Fruit fly (Drosophila melanogaster) whole organism, embryonic: ENCODE measurements around the gene IntS6.

Experiments
- Atf3 ChIP-seq: fragments of 200-800 bp; sonication (Bioruptor generic); optimal IDR thresholded peaks from 3 replicates; lab custom pipeline; 2016; ENCODE audit warnings: missing biosample characterization, missing genetic modification characterization
- Bdp1 ChIP-seq: fragments of 200-800 bp; sonication (Bioruptor generic); optimal IDR thresholded peaks from 3 replicates; lab custom pipeline; 2016; ENCODE audit warnings: missing biosample characterization, missing genetic modification characterization
- Blimp-1 ChIP-seq: fragments of 200-800 bp; sonication (Bioruptor generic); optimal IDR thresholded peaks from 3 replicates; lab custom pipeline; 2018; ENCODE audit warnings: missing biosample characterization, missing genetic modification characterization, mild to moderate bottlenecking, moderate library complexity, missing genetic modification reagents
- Bteb2 ChIP-seq: fragments of 200-800 bp; sonication (Bioruptor generic); optimal IDR thresholded peaks from 2 replicates; lab custom pipeline; 2016; ENCODE audit warnings: missing biosample characterization, missing genetic modification characterization
- CG10321 ChIP-seq: fragments of 200-800 bp; sonication (Bioruptor generic); IDR thresholded peaks from 2 replicates; pipeline ENCODE4 v1.3.6; 2022; ENCODE audit warnings: missing biosample characterization, missing genetic modification characterization
- CG10565 ChIP-seq: fragments of 200-800 bp; sonication (Bioruptor generic); optimal IDR thresholded peaks from 3 replicates; lab custom pipeline; 2016; ENCODE audit warnings: missing biosample characterization, mild to moderate bottlenecking, missing genetic modification characterization
- CG12071 ChIP-seq: fragments of 200-800 bp; sonication (Bioruptor generic); optimal IDR thresholded peaks from 3 replicates; lab custom pipeline; 2018; ENCODE audit warnings: missing biosample characterization, mild to moderate bottlenecking, missing genetic modification characterization
- CG12391 ChIP-seq: fragments of 200-800 bp; sonication (Bioruptor generic); optimal IDR thresholded peaks from 3 replicates; lab custom pipeline; 2018; ENCODE audit warnings: missing biosample characterization, mild to moderate bottlenecking, missing genetic modification characterization, moderate library complexity
- CG14014 ChIP-seq: fragments of 200-800 bp; sonication (Bioruptor generic); IDR thresholded peaks from 2 replicates; pipeline ENCODE4 v1.3.6; 2022; ENCODE audit warnings: missing biosample characterization, missing genetic modification characterization
- CG17802 ChIP-seq: fragments of 200-800 bp; sonication (Bioruptor generic); optimal IDR thresholded peaks from 2 replicates; lab custom pipeline; 2018; ENCODE audit warnings: missing biosample characterization, mild to moderate bottlenecking, missing genetic modification characterization, moderate library complexity
- CG18599 ChIP-seq: fragments of 200-800 bp; sonication (Bioruptor generic); optimal IDR thresholded peaks from 3 replicates; lab custom pipeline; 2017; ENCODE audit warnings: missing biosample characterization, missing genetic modification characterization, mild to moderate bottlenecking, moderate library complexity, missing genetic modification reagents
- CG2129 ChIP-seq: fragments of 200-800 bp; sonication (Bioruptor generic); IDR thresholded peaks from 2 replicates; pipeline ENCODE4 v1.3.6; 2022; ENCODE audit warnings: missing biosample characterization, missing genetic modification characterization; ENCODE audit not compliant: partially characterized antibody
- CG31365 ChIP-seq: fragments of 200-800 bp; sonication (Bioruptor generic); optimal IDR thresholded peaks from 2 replicates; lab custom pipeline; 2018; ENCODE audit warnings: missing biosample characterization, mild to moderate bottlenecking, missing genetic modification characterization
- CG3995 ChIP-seq: fragments of 200-800 bp; sonication (Bioruptor generic); optimal IDR thresholded peaks from 3 replicates; lab custom pipeline; 2016; ENCODE audit warnings: missing biosample characterization, missing genetic modification characterization
- CG5245 ChIP-seq: fragments of 200-800 bp; sonication (Bioruptor generic); optimal IDR thresholded peaks from 3 replicates; lab custom pipeline; 2016; ENCODE audit warnings: missing biosample characterization, missing genetic modification characterization
- CG6254 ChIP-seq: fragments of 200-800 bp; sonication (Bioruptor generic); optimal IDR thresholded peaks from 3 replicates; lab custom pipeline; 2017; ENCODE audit warnings: mild to moderate bottlenecking, missing biosample characterization, missing genetic modification reagents, missing genetic modification characterization
- CG7357 ChIP-seq: fragments of 200-800 bp; sonication (Bioruptor generic); IDR thresholded peaks from 3 replicates; pipeline ENCODE4 v1.3.6; 2022; ENCODE audit warnings: missing biosample characterization, missing genetic modification characterization
- D ChIP-seq, 2 experiments: fragments of 200-800 bp in 1 of 2; fragments of >200 bp in 1 of 2; sonication (Bioruptor generic) in 1 of 2; optimal IDR thresholded peaks; 2 replicates in 1 of 2; 3 replicates in 1 of 2; lab custom pipeline; 2017; ENCODE audit warnings: mild to moderate bottlenecking in 1 of 2, missing biosample characterization in 1 of 2, missing genetic modification characterization in 1 of 2, missing genetic modification reagents in 1 of 2
- Dip2 ChIP-seq: fragments of 200-800 bp; sonication (Bioruptor generic); IDR thresholded peaks from 2 replicates; pipeline ENCODE4 v1.3.6; 2022; ENCODE audit warnings: missing biosample characterization, missing genetic modification characterization
- ERR ChIP-seq: fragments of 200-800 bp; sonication (Bioruptor generic); optimal IDR thresholded peaks from 2 replicates; lab custom pipeline; 2016; ENCODE audit warnings: missing biosample characterization, missing genetic modification characterization
- Mes4 ChIP-seq: fragments of 200-800 bp; sonication (Bioruptor generic); optimal IDR thresholded peaks from 2 replicates; lab custom pipeline; 2016; ENCODE audit warnings: missing biosample characterization, missing genetic modification characterization
- NK7.1 ChIP-seq: fragments of 200-800 bp; sonication (Bioruptor generic); optimal IDR thresholded peaks from 3 replicates; lab custom pipeline; 2016; ENCODE audit warnings: missing biosample characterization, missing genetic modification characterization
- Sox102F ChIP-seq: fragments of 200-800 bp; sonication (Bioruptor generic); optimal IDR thresholded peaks from 2 replicates; lab custom pipeline; 2018; ENCODE audit warnings: missing biosample characterization, mild to moderate bottlenecking, missing genetic modification characterization, moderate library complexity
- Ssrp ChIP-seq: fragments of 200-800 bp; sonication (Bioruptor generic); optimal IDR thresholded peaks from 2 replicates; lab custom pipeline; 2018; ENCODE audit warnings: missing biosample characterization, mild to moderate bottlenecking, missing genetic modification characterization, moderate library complexity
- Tbp ChIP-seq: fragments of >200 bp; optimal IDR thresholded peaks from 2 replicates; lab custom pipeline; 2018; ENCODE audit warnings: missing biosample characterization, missing genetic modification characterization
- cato ChIP-seq: fragments of 200-800 bp; sonication (Bioruptor generic); optimal IDR thresholded peaks from 2 replicates; lab custom pipeline; 2016; ENCODE audit warnings: missing biosample characterization, missing genetic modification characterization, borderline replicate concordance
- crc ChIP-seq: fragments of 200-800 bp; sonication (Bioruptor generic); optimal IDR thresholded peaks from 2 replicates; lab custom pipeline; 2016; ENCODE audit warnings: missing biosample characterization, missing genetic modification characterization
- danr ChIP-seq: fragments of 200-800 bp; sonication (Bioruptor generic); IDR thresholded peaks from 2 replicates; pipeline ENCODE4 v1.3.6; 2022; ENCODE audit warnings: missing biosample characterization, missing genetic modification characterization
- eve ChIP-seq, 2 experiments: fragments of >200 bp; optimal IDR thresholded peaks; 2 replicates each; lab custom pipeline; 2017; ENCODE audit warnings: missing biosample characterization in 2 of 2, missing genetic modification characterization in 2 of 2
- exex ChIP-seq: fragments of 200-800 bp; sonication (Bioruptor generic); optimal IDR thresholded peaks from 4 replicates; lab custom pipeline; 2018; ENCODE audit warnings: missing biosample characterization, mild to moderate bottlenecking, missing genetic modification characterization, moderate library complexity
- fd96Cb ChIP-seq: fragments of 200-800 bp; sonication (Bioruptor generic); optimal IDR thresholded peaks from 2 replicates; lab custom pipeline; 2018; ENCODE audit warnings: missing biosample characterization, mild to moderate bottlenecking, missing genetic modification characterization, moderate library complexity
- ind ChIP-seq: fragments of 200-800 bp; sonication (Bioruptor generic); optimal IDR thresholded peaks from 3 replicates; lab custom pipeline; 2016; ENCODE audit warnings: missing biosample characterization, missing genetic modification characterization
- kay ChIP-seq: fragments of 200-800 bp; sonication (Bioruptor generic); optimal IDR thresholded peaks from 2 replicates; lab custom pipeline; 2016; ENCODE audit warnings: missing biosample characterization, missing genetic modification characterization
- klu ChIP-seq: fragments of 200-800 bp; sonication (Bioruptor generic); IDR thresholded peaks from 2 replicates; pipeline ENCODE4 v1.3.6; 2022; ENCODE audit warnings: missing biosample characterization, missing genetic modification characterization
- maf-S ChIP-seq: fragments of 200-800 bp; sonication (Bioruptor generic); optimal IDR thresholded peaks from 2 replicates; lab custom pipeline; 2016; ENCODE audit warnings: missing biosample characterization, missing genetic modification characterization
- nom ChIP-seq: fragments of 200-800 bp; sonication (Bioruptor generic); optimal IDR thresholded peaks from 2 replicates; lab custom pipeline; 2017; ENCODE audit warnings: missing biosample characterization, missing genetic modification characterization, mild to moderate bottlenecking, moderate library complexity, missing genetic modification reagents
- peb ChIP-seq: fragments of 200-800 bp; sonication (Bioruptor generic); IDR thresholded peaks from 2 replicates; pipeline ENCODE4 v1.3.6; 2022; ENCODE audit warnings: missing biosample characterization, missing genetic modification characterization
- pfk ChIP-seq: fragments of 200-800 bp; sonication (Bioruptor generic); optimal IDR thresholded peaks from 2 replicates; lab custom pipeline; 2018; ENCODE audit warnings: missing biosample characterization, mild to moderate bottlenecking, missing genetic modification characterization, moderate library complexity
- pum ChIP-seq: fragments of 200-800 bp; sonication (Bioruptor generic); optimal IDR thresholded peaks from 2 replicates; lab custom pipeline; 2016; ENCODE audit warnings: missing biosample characterization, missing genetic modification characterization
- repo ChIP-seq: fragments of 200-800 bp; sonication (Bioruptor generic); optimal IDR thresholded peaks from 2 replicates; lab custom pipeline; 2016; ENCODE audit warnings: missing biosample characterization, missing genetic modification characterization
- scrt ChIP-seq: fragments of 200-800 bp; sonication (Bioruptor generic); optimal IDR thresholded peaks from 2 replicates; lab custom pipeline; 2018; ENCODE audit warnings: missing biosample characterization, mild to moderate bottlenecking, missing genetic modification characterization, moderate library complexity
- sna ChIP-seq: fragments of 200-800 bp; sonication (Bioruptor generic); IDR thresholded peaks from 2 replicates; pipeline ENCODE4 v1.3.6; 2022; ENCODE audit warnings: missing biosample characterization, missing genetic modification characterization; ENCODE audit not compliant: partially characterized antibody
- sqz ChIP-seq: fragments of 200-800 bp; sonication (Bioruptor generic); optimal IDR thresholded peaks from 3 replicates; lab custom pipeline; 2018; ENCODE audit warnings: missing biosample characterization, mild to moderate bottlenecking, missing genetic modification characterization
- ssp ChIP-seq: fragments of 200-800 bp; sonication (Bioruptor generic); IDR thresholded peaks from 2 replicates; pipeline ENCODE4 v1.3.6; 2022; ENCODE audit warnings: missing biosample characterization, missing genetic modification characterization
- stwl ChIP-seq: fragments of 200-800 bp; sonication (Bioruptor generic); optimal IDR thresholded peaks from 3 replicates; lab custom pipeline; 2018; ENCODE audit warnings: missing biosample characterization, mild to moderate bottlenecking, missing genetic modification characterization, moderate library complexity
- tna ChIP-seq: fragments of 200-800 bp; sonication (Bioruptor generic); IDR thresholded peaks from 2 replicates; pipeline ENCODE4 v1.3.6; 2022; ENCODE audit warnings: missing biosample characterization, missing genetic modification characterization; ENCODE audit not compliant: partially characterized antibody
- twi ChIP-seq: fragments of 200-800 bp; optimal IDR thresholded peaks from 2 replicates; lab custom pipeline; 2019; ENCODE audit warnings: missing biosample characterization, mild to moderate bottlenecking, missing genetic modification characterization, moderate library complexity
- unpg ChIP-seq: fragments of 200-800 bp; sonication (Bioruptor generic); optimal IDR thresholded peaks from 3 replicates; lab custom pipeline; 2018; ENCODE audit warnings: missing biosample characterization, mild to moderate bottlenecking, missing genetic modification characterization, moderate library complexity
- usp ChIP-seq: fragments of >200 bp; optimal IDR thresholded peaks from 2 replicates; lab custom pipeline; 2017; ENCODE audit warnings: missing biosample characterization, missing genetic modification characterization
- vfl ChIP-seq: fragments of 200-800 bp; sonication (Bioruptor generic); optimal IDR thresholded peaks from 2 replicates; lab custom pipeline; 2016; ENCODE audit warnings: missing biosample characterization, missing genetic modification characterization
- vvl ChIP-seq: fragments of 200-800 bp; sonication (Bioruptor generic); IDR thresholded peaks from 2 replicates; pipeline ENCODE4 v1.3.6; 2022; ENCODE audit warnings: missing biosample characterization, missing genetic modification characterization

IntS6 gene

dm6 chrX:5770730-5771181, 23.7 kb upstream of the IntS6 start, which contains the start of gene CG3097 (continued):
- TF ChIP-seq repo (GFP tag; lab: Kevin White, UChicago) (no peak), CG12071 (GFP tag; lab: Kevin White, UChicago) (no peak), eve (GFP tag; optimal IDR thresholded peaks at IDR 0.05; lab: Kevin White, UChicago) (no peak), danr (GFP tag; lab: Robert Waterston, UW) (no peak), CG17802 (tag; lab: Kevin White, UChicago) (no peak), sna (GFP tag; lab: Robert Waterston, UW) (peak; percentile 46; the same call in 1 of the 2 replicates), Mes4 (GFP tag; lab: Kevin White, UChicago) (no peak), exex (tag; lab: Kevin White, UChicago) (no peak), CG14014 (GFP tag; lab: Robert Waterston, UW) (no peak), CG2129 (GFP tag; lab: Robert Waterston, UW) (no peak), ERR (GFP tag; lab: Kevin White, UChicago) (no peak), vfl (GFP tag; lab: Kevin White, UChicago) (no peak), fd96Cb (no peak), Ssrp (tag; lab: Kevin White, UChicago) (no peak), ind (GFP tag; lab: Kevin White, UChicago) (no peak), scrt (GFP tag; lab: Kevin White, UChicago) (no peak), CG31365 (tag; lab: Kevin White, UChicago) (no peak), crc (GFP tag; lab: Kevin White, UChicago) (no peak), Dip2 (GFP tag; lab: Robert Waterston, UW) (no peak), CG12391 (no peak), Blimp-1 (GFP tag; lab: Kevin White, UChicago) (peak; percentile 41), Tbp (GFP tag; lab: Kevin White, UChicago) (no peak), twi (tag; lab: Kevin White, UChicago) (no peak), stwl (tag; lab: Kevin White, UChicago) (peak; percentile 37), vvl (GFP tag; lab: Robert Waterston, UW) (peak; percentile 53; the same call in 1 of the 2 replicates), usp (GFP tag; lab: Kevin White, UChicago) (no peak), kay (GFP tag; lab: Kevin White, UChicago) (no peak), unpg (GFP tag; lab: Kevin White, UChicago) (no peak), CG3995 (no peak), Sox102F (no peak), CG10565 (GFP tag; lab: Kevin White, UChicago) (no peak), tna (GFP tag; lab: Robert Waterston, UW) (no peak), CG18599 (GFP tag; lab: Kevin White, UChicago) (no peak), maf-S (no peak), CG6254 (GFP tag; lab: Kevin White, UChicago) (no peak), CG5245 (GFP tag; lab: Kevin White, UChicago) (no peak), Bteb2 (GFP tag; lab: Kevin White, UChicago) (no peak), D (optimal IDR thresholded peaks at IDR 0.05; lab: Kevin White, UChicago) (no peak), D (GFP tag; optimal IDR thresholded peaks at IDR 0.05; lab: Kevin White, UChicago) (no peak), klu (GFP tag; lab: Robert Waterston, UW) (peak; percentile 76), Bdp1 (no peak), NK7.1 (GFP tag; lab: Kevin White, UChicago) (no peak), peb (GFP tag; lab: Robert Waterston, UW) (no peak), cato (no peak), sqz (GFP tag; lab: Kevin White, UChicago) (no peak), CG7357 (GFP tag; lab: Robert Waterston, UW) (no peak), nom (GFP tag; lab: Kevin White, UChicago) (peak; percentile 24), pfk (no peak), CG10321 (GFP tag; lab: Robert Waterston, UW) (peak; percentile 85), Atf3 (GFP tag; lab: Kevin White, UChicago) (no peak), pum (GFP tag; lab: Kevin White, UChicago) (no peak), ssp (GFP tag; lab: Robert Waterston, UW) (no peak)
